In the genomic region with DNA sequence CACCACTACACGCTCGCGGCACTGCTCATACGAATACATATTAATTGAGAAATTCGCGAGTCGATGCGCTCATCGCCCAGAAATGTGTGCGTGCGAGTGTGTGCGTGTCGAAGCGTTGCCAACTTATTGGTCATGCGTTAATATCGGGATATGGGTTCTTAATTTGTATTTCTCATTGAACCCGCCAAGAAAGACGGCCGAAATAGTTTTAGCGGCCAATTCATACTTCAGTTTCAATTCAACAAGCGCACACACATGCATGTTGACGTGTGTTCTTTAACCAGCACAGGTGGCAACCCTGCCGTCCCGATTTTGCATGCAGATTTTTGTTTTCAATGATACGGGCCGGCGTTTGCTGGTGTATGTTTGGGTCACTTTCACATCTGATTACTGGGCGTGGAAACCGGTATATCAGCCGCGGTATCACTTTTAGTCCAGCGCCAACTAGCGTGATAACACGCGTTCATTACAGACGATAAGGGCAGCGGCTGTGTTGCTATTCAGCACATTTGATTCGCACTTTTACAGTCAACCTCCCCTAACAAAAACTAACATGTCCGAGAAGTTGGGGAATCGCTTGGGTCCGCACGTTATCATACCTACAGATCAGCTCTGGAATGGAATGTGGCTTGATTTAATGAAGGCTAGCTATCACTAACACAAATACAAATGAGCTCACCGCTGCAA, we compare ENCODE assay signal across 3 fruit fly cellular contexts.
A peak's percentile ranks its signal among the peaks of the same experiment; 100 is the strongest.
TF ChIP-seq lines count a peak whose summit lies in the region.

No protein-coding gene starts in this region.

TF ChIP-seq in whole organism, embryonic, 481 proteins besides CTCF, POLR2A, EP300 and RAD21 (continued from another document and continues in another):
- TF ChIP-seq so (GFP tag; IDR thresholded peaks at IDR 0.05; lab: Robert Waterston, UW) (no peak), CG10462 (GFP tag; optimal IDR thresholded peaks at IDR 0.05; lab: Kevin White, UChicago) (no peak), CG15269 (tag; optimal IDR thresholded peaks at IDR 0.05; lab: Kevin White, UChicago) (no peak), mam (GFP tag; optimal IDR thresholded peaks at IDR 0.05; lab: Kevin White, UChicago) (no peak), al (GFP tag; IDR thresholded peaks at IDR 0.05; lab: Robert Waterston, UW) (no peak), Oli (tag; optimal IDR thresholded peaks at IDR 0.05; lab: Kevin White, UChicago) (no peak), Nf-YC (tag; optimal IDR thresholded peaks at IDR 0.05; lab: Kevin White, UChicago) (no peak), emc (GFP tag; optimal IDR thresholded peaks at IDR 0.05; lab: Kevin White, UChicago) (no peak), sim (GFP tag; IDR thresholded peaks at IDR 0.05; lab: Robert Waterston, UW) (no peak), gsb-n (tag; optimal IDR thresholded peaks at IDR 0.05; lab: Kevin White, UChicago) (no peak), croc (GFP tag; conservative IDR thresholded peaks at IDR 0.05; lab: Robert Waterston, UW) (no peak), Chrac-16 (GFP tag; optimal IDR thresholded peaks at IDR 0.05; lab: Kevin White, UChicago) (peak; percentile 5), gce (GFP tag; IDR thresholded peaks at IDR 0.05; lab: Robert Waterston, UW) (no peak), CG14014 (GFP tag; IDR thresholded peaks at IDR 0.05; lab: Robert Waterston, UW) (no peak), Dfd (GFP tag; optimal IDR thresholded peaks at IDR 0.05; lab: Kevin White, UChicago) (no peak), CG6654 (GFP tag; optimal IDR thresholded peaks at IDR 0.05; lab: Kevin White, UChicago) (no peak), sisA (GFP tag; IDR thresholded peaks at IDR 0.05; lab: Robert Waterston, UW) (no peak), dysf (GFP tag; IDR thresholded peaks at IDR 0.05; lab: Robert Waterston, UW) (no peak), btn (GFP tag; optimal IDR thresholded peaks at IDR 0.05; lab: Kevin White, UChicago) (no peak), zfh2 (GFP tag; optimal IDR thresholded peaks at IDR 0.05; lab: Kevin White, UChicago) (no peak), Lhr (GFP tag; optimal IDR thresholded peaks at IDR 0.05; lab: Kevin White, UChicago) (no peak), MESR4 (GFP tag; optimal IDR thresholded peaks at IDR 0.05; lab: Kevin White, UChicago) (no peak), Mrtf (GFP tag; IDR thresholded peaks at IDR 0.05; lab: Robert Waterston, UW) (no peak), CG3847 (GFP tag; IDR thresholded peaks at IDR 0.05; lab: Robert Waterston, UW) (no peak), Stat92E (GFP tag; optimal IDR thresholded peaks at IDR 0.05; lab: Kevin White, UChicago) (no peak), vvl (GFP tag; IDR thresholded peaks at IDR 0.05; lab: Robert Waterston, UW) (no peak), CG18476 (GFP tag; optimal IDR thresholded peaks at IDR 0.05; lab: Kevin White, UChicago) (no peak), CG33557 (GFP tag; optimal IDR thresholded peaks at IDR 0.05; lab: Kevin White, UChicago) (no peak), seq (GFP tag; IDR thresholded peaks at IDR 0.05; lab: Robert Waterston, UW) (no peak), Mes4 (GFP tag; optimal IDR thresholded peaks at IDR 0.05; lab: Kevin White, UChicago) (no peak), Sry-β (GFP tag; optimal IDR thresholded peaks at IDR 0.05; lab: Kevin White, UChicago) (no peak), row (GFP tag; IDR thresholded peaks at IDR 0.05; lab: Robert Waterston, UW) (no peak; the same call in 2 of the 3 replicates), CG16813 (GFP tag; IDR thresholded peaks at IDR 0.05; lab: Robert Waterston, UW; ENCODE audit: partially characterized antibody) (no peak), CG1647 (GFP tag; optimal IDR thresholded peaks at IDR 0.05; lab: Kevin White, UChicago) (no peak), CG2678 (tag; optimal IDR thresholded peaks at IDR 0.05; lab: Kevin White, UChicago) (peak; percentile 32), CG33213 (GFP tag; optimal IDR thresholded peaks at IDR 0.05; lab: Kevin White, UChicago) (no peak), lov (optimal IDR thresholded peaks at IDR 0.05; lab: Kevin White, UChicago) (no peak), lov (GFP tag; IDR thresholded peaks at IDR 0.05; lab: Robert Waterston, UW) (0 out of 3 replicates have a peak, but pooled peaks have one; percentile 55), CG9817 (tag; optimal IDR thresholded peaks at IDR 0.05; lab: Kevin White, UChicago) (no peak), cas (GFP tag; IDR thresholded peaks at IDR 0.05; lab: Robert Waterston, UW) (no peak), pros (GFP tag; optimal IDR thresholded peaks at IDR 0.05; lab: Kevin White, UChicago) (no peak), ATbp (GFP tag; optimal IDR thresholded peaks at IDR 0.05; lab: Kevin White, UChicago) (no peak), CG31388 (GFP tag; optimal IDR thresholded peaks at IDR 0.05; lab: Kevin White, UChicago) (no peak), peb (GFP tag; IDR thresholded peaks at IDR 0.05; lab: Robert Waterston, UW) (no peak)

TF ChIP-seq in whole organism, prepupa, 60 proteins besides CTCF, POLR2A, EP300 and RAD21 (continued from another document):
- TF ChIP-seq CG6792 (GFP tag; optimal IDR thresholded peaks at IDR 0.05; lab: Kevin White, UChicago) (peak; percentile 49), CG6808 (GFP tag; optimal IDR thresholded peaks at IDR 0.05; lab: Kevin White, UChicago) (no peak), Sox15 (GFP tag; optimal IDR thresholded peaks at IDR 0.05; lab: Kevin White, UChicago) (no peak), CG31627 (GFP tag; optimal IDR thresholded peaks at IDR 0.05; lab: Kevin White, UChicago) (peak; percentile 47), dac (GFP tag; optimal IDR thresholded peaks at IDR 0.05; lab: Kevin White, UChicago) (no peak), Gug (GFP tag; IDR thresholded peaks at IDR 0.05; lab: Robert Waterston, UW) (no peak), acj6 (GFP tag; optimal IDR thresholded peaks at IDR 0.05; lab: Kevin White, UChicago) (peak; percentile 40), Ets21C (GFP tag; optimal IDR thresholded peaks at IDR 0.05; lab: Kevin White, UChicago) (peak; percentile 45), CG15336 (GFP tag; IDR thresholded peaks at IDR 0.05; lab: Robert Waterston, UW) (peak; percentile 45), CG9139 (GFP tag; optimal IDR thresholded peaks at IDR 0.05; lab: Kevin White, UChicago) (no peak), CG3032 (tag; optimal IDR thresholded peaks at IDR 0.05; lab: Kevin White, UChicago) (peak; percentile 3), Hr39 (GFP tag; optimal IDR thresholded peaks at IDR 0.05; lab: Kevin White, UChicago) (no peak), CG8319 (GFP tag; optimal IDR thresholded peaks at IDR 0.05; lab: Kevin White, UChicago) (no peak), Eip78C (GFP tag; lab: Kevin White, UChicago) (peak; percentile 86), esn (GFP tag; optimal IDR thresholded peaks at IDR 0.05; lab: Kevin White, UChicago) (peak; percentile 66), fd59A (GFP tag; optimal IDR thresholded peaks at IDR 0.05; lab: Kevin White, UChicago) (no peak), CG8119 (GFP tag; IDR thresholded peaks at IDR 0.05; lab: Robert Waterston, UW) (no peak), CG16779 (tag; optimal IDR thresholded peaks at IDR 0.05; lab: Kevin White, UChicago) (no peak), spab (GFP tag; optimal IDR thresholded peaks at IDR 0.05; lab: Kevin White, UChicago) (no peak), net (GFP tag; optimal IDR thresholded peaks at IDR 0.05; lab: Kevin White, UChicago) (peak; percentile 49), CG4318 (GFP tag; optimal IDR thresholded peaks at IDR 0.05; lab: Kevin White, UChicago) (no peak), fkh (GFP tag; optimal IDR thresholded peaks at IDR 0.05; lab: Kevin White, UChicago) (no peak), CG32006 (GFP tag; optimal IDR thresholded peaks at IDR 0.05; lab: Kevin White, UChicago) (peak; percentile 50), CG11762 (GFP tag; optimal IDR thresholded peaks at IDR 0.05; lab: Kevin White, UChicago; ENCODE audit: insufficient read depth) (peak; percentile 25), CG8632 (GFP tag; optimal IDR thresholded peaks at IDR 0.05; lab: Kevin White, UChicago) (no peak), CG3919 (GFP tag; optimal IDR thresholded peaks at IDR 0.05; lab: Kevin White, UChicago) (peak; percentile 51), Hr38 (GFP tag; optimal IDR thresholded peaks at IDR 0.05; lab: Kevin White, UChicago) (no peak), Blimp-1 (GFP tag; optimal IDR thresholded peaks at IDR 0.05; lab: Kevin White, UChicago) (peak; percentile 94), CG10631 (GFP tag; optimal IDR thresholded peaks at IDR 0.05; lab: Kevin White, UChicago) (peak; percentile 37), CG1621 (tag; optimal IDR thresholded peaks at IDR 0.05; lab: Kevin White, UChicago) (no peak), dsx (GFP tag; optimal IDR thresholded peaks at IDR 0.05; lab: Kevin White, UChicago; ENCODE audit: poor library complexity, severe bottlenecking) (peak; percentile 32), cyc (GFP tag; optimal IDR thresholded peaks at IDR 0.05; lab: Kevin White, UChicago) (peak; percentile 43), salr (GFP tag; optimal IDR thresholded peaks at IDR 0.05; lab: Kevin White, UChicago) (peak; percentile 1 to 43), Lpt (GFP tag; optimal IDR thresholded peaks at IDR 0.05; lab: Kevin White, UChicago) (no peak), pdm3 (GFP tag; optimal IDR thresholded peaks at IDR 0.05; lab: Kevin White, UChicago) (peak; percentile 59), ss (GFP tag; optimal IDR thresholded peaks at IDR 0.05; lab: Kevin White, UChicago) (peak; percentile 29 to 36), CG7368 (GFP tag; optimal IDR thresholded peaks at IDR 0.05; lab: Kevin White, UChicago) (peak; percentile 55), achi (GFP tag; optimal IDR thresholded peaks at IDR 0.05; lab: Kevin White, UChicago) (peak; percentile 38), lz (GFP tag; optimal IDR thresholded peaks at IDR 0.05; lab: Kevin White, UChicago) (peak; percentile 28), svp (GFP tag; lab: Kevin White, UChicago) (peak; percentile 92), Eip75B (GFP tag; optimal IDR thresholded peaks at IDR 0.05; lab: Kevin White, UChicago) (peak; percentile 57)

TF ChIP-seq in whole organism, wandering third instar larva, 38 proteins besides CTCF, POLR2A, EP300 and RAD21 (continued from another document):
- TF ChIP-seq fru (GFP tag; optimal IDR thresholded peaks at IDR 0.05; lab: Kevin White, UChicago) = peak; percentile 63
